Worm (Caenorhabditis elegans) whole organism, L3 larva: ENCODE measurements around the gene cdgs-1.
A peak's percentile ranks its signal among the peaks of the same experiment; 100 is the strongest.

Source experiments
- fkh-10 ChIP-seq: sonication (generic microtip); optimal IDR thresholded peaks from 2 replicates; lab custom pipeline; 2017; ENCODE audit warnings: missing biosample characterization, missing genetic modification reagents, missing genetic modification characterization
- ztf-11 ChIP-seq: fragments of 150-350 bp; optimal IDR thresholded peaks from 2 replicates; lab custom pipeline; 2014; ENCODE audit warnings: missing biosample characterization, missing genetic modification characterization

DNA sequence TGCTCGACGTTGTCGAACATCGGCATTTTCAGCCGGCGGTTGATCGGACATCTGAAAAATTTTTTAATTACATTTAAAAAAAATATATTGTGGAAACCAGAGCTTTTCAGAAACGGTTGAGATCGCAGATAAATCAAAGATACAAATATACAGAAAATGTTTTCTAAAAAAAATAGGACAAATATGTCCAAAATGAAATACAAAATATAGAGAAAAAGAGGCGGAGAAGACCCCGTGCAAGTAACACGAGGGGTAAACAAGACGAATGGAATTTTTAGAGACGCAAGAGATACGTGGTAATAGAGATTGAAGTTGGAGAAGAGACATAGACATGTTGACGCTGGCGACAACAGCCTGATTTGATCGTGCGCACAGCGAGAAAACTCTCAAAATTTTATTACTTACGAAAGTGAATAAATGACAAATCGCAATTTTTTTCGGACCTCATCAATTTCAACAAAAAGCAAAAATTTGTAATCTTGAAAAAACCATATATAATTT is at the start of gene cdgs-1:
- TF ChIP-seq ztf-11 (tag; lab: Kevin White, UChicago) = no peak
- peak; percentile 72 for TF ChIP-seq fkh-10 (GFP tag; lab: Kevin White, UChicago)
